Fruit fly (Drosophila melanogaster) whole organism, wandering third instar larva: ENCODE measurements around the gene CG17294.

Source experiments
- Abd-B ChIP-seq: fragments of >200 bp; optimal IDR thresholded peaks from 2 replicates; lab custom pipeline; 2017; ENCODE audit warnings: missing biosample characterization, missing genetic modification characterization
- CG32264 ChIP-seq: fragments of 200-800 bp; sonication (Bioruptor generic); optimal IDR thresholded peaks from 2 replicates; lab custom pipeline; 2016; ENCODE audit warnings: missing biosample characterization, missing genetic modification characterization
- CG9705 ChIP-seq: fragments of 200-800 bp; sonication (Bioruptor generic); optimal IDR thresholded peaks from 2 replicates; lab custom pipeline; 2018; ENCODE audit warnings: missing biosample characterization, mild to moderate bottlenecking, missing genetic modification characterization
- CrebA ChIP-seq: fragments of 200-800 bp; sonication (Bioruptor generic); optimal IDR thresholded peaks from 2 replicates; lab custom pipeline; 2016; ENCODE audit warnings: missing biosample characterization, mild to moderate bottlenecking, missing genetic modification characterization, borderline replicate concordance
- Dfd ChIP-seq: fragments of >200 bp; optimal IDR thresholded peaks from 2 replicates; lab custom pipeline; 2017; ENCODE audit warnings: missing biosample characterization, missing genetic modification characterization
- Dif ChIP-seq: fragments of 200-275, 200-300 bp; sonication (Bioruptor generic); optimal IDR thresholded peaks from 2 replicates; lab custom pipeline; 2018; ENCODE audit warnings: missing biosample characterization, missing genetic modification characterization; ENCODE audit not compliant: partially characterized antibody
- GATAd ChIP-seq: sonication (Bioruptor generic); optimal IDR thresholded peaks from 2 replicates; lab custom pipeline; 2016; ENCODE audit warnings: missing biosample characterization, missing genetic modification characterization
- HLH106 ChIP-seq: fragments of 200-800 bp; optimal IDR thresholded peaks from 3 replicates; lab custom pipeline; 2019; ENCODE audit warnings: missing biosample characterization, mild to moderate bottlenecking, missing genetic modification characterization, moderate library complexity
- Hnf4 ChIP-seq: fragments of 200-800 bp; sonication (Bioruptor generic); optimal IDR thresholded peaks from 2 replicates; lab custom pipeline; 2016; ENCODE audit warnings: missing biosample characterization, mild to moderate bottlenecking, missing genetic modification characterization
- Hr78 ChIP-seq: fragments of >200 bp; optimal IDR thresholded peaks from 2 replicates; lab custom pipeline; 2017; ENCODE audit warnings: missing biosample characterization, missing genetic modification characterization
- Hr83 ChIP-seq: fragments of 200-300 bp; sonication (Bioruptor generic); optimal IDR thresholded peaks from 2 replicates; lab custom pipeline; 2016; ENCODE audit warnings: missing biosample characterization, mild to moderate bottlenecking, missing genetic modification characterization, moderate library complexity; ENCODE audit not compliant: poor library complexity, severe bottlenecking
- Jra ChIP-seq: sonication (Bioruptor generic); optimal IDR thresholded peaks from 2 replicates; lab custom pipeline; 2016; ENCODE audit warnings: missing biosample characterization, missing genetic modification characterization
- Mio ChIP-seq: sonication (Bioruptor generic); optimal IDR thresholded peaks from 2 replicates; lab custom pipeline; 2016; ENCODE audit warnings: missing biosample characterization, missing genetic modification characterization
- Myc ChIP-seq: fragments of >200 bp; optimal IDR thresholded peaks from 2 replicates; lab custom pipeline; 2017
- N ChIP-seq: fragments of >200 bp; optimal IDR thresholded peaks from 2 replicates; lab custom pipeline; 2018; ENCODE audit warnings: missing biosample characterization, missing external identifiers, missing genetic modification characterization
- OdsH ChIP-seq: fragments of 200-800 bp; sonication (Bioruptor generic); optimal IDR thresholded peaks from 2 replicates; lab custom pipeline; 2016; ENCODE audit warnings: missing biosample characterization, mild to moderate bottlenecking, missing genetic modification characterization
- Rel ChIP-seq, 2 experiments: fragments of 200-800 bp; sonication (Bioruptor generic) in 1 of 2; optimal IDR thresholded peaks; 2 replicates in 1 of 2; 3 replicates in 1 of 2; lab custom pipeline; 2016 to 2019; ENCODE audit warnings: mild to moderate bottlenecking in 2 of 2, missing biosample characterization in 2 of 2, missing genetic modification characterization in 2 of 2, moderate library complexity in 1 of 2
- Sp1 ChIP-seq: fragments of 200-800 bp; sonication (Bioruptor generic); optimal IDR thresholded peaks from 3 replicates; lab custom pipeline; 2019; ENCODE audit warnings: missing biosample characterization, mild to moderate bottlenecking, missing genetic modification characterization, moderate library complexity
- Vsx2 ChIP-seq: fragments of 200-300, 225-300 bp; sonication (Bioruptor generic); optimal IDR thresholded peaks from 2 replicates; lab custom pipeline; 2018; ENCODE audit warnings: missing biosample characterization, missing genetic modification characterization; ENCODE audit not compliant: partially characterized antibody
- br ChIP-seq: fragments of 200-800 bp; sonication (Bioruptor generic); optimal IDR thresholded peaks from 2 replicates; lab custom pipeline; 2016; ENCODE audit warnings: missing biosample characterization, missing genetic modification characterization
- brk ChIP-seq: fragments of 200-800 bp; sonication (Bioruptor generic); optimal IDR thresholded peaks from 2 replicates; lab custom pipeline; 2016; ENCODE audit warnings: missing biosample characterization, mild to moderate bottlenecking, missing genetic modification characterization
- dl ChIP-seq, 2 experiments: fragments of 175-275, 200-275 bp in 1 of 2; fragments of 200-275 bp in 1 of 2; sonication (Bioruptor generic); optimal IDR thresholded peaks; lab custom pipeline; 2018; ENCODE audit warnings: mild to moderate bottlenecking in 2 of 2, missing biosample characterization in 2 of 2, missing genetic modification characterization in 2 of 2, moderate library complexity in 2 of 2; ENCODE audit not compliant: partially characterized antibody in 2 of 2, insufficient read depth in 1 of 2
- dmrt93B ChIP-seq: fragments of 200-800 bp; sonication (Bioruptor generic); optimal IDR thresholded peaks from 2 replicates; lab custom pipeline; 2018; ENCODE audit warnings: missing biosample characterization, mild to moderate bottlenecking, missing genetic modification characterization
- dsf ChIP-seq: sonication (Bioruptor generic); optimal IDR thresholded peaks from 2 replicates; lab custom pipeline; 2016; ENCODE audit warnings: missing biosample characterization, missing genetic modification characterization, borderline replicate concordance
- ey ChIP-seq: fragments of 200-800 bp; sonication (Bioruptor generic); optimal IDR thresholded peaks from 2 replicates; lab custom pipeline; 2016; ENCODE audit warnings: missing biosample characterization, missing genetic modification characterization
- foxo ChIP-seq, 2 experiments: fragments of 200-800 bp; sonication (Bioruptor generic); optimal IDR thresholded peaks; 2 replicates in 1 of 2; 3 replicates in 1 of 2; lab custom pipeline; 2016 to 2017; ENCODE audit warnings: missing biosample characterization in 2 of 2, missing genetic modification characterization in 2 of 2
- fru ChIP-seq: fragments of 200-800 bp; sonication (Bioruptor generic); optimal IDR thresholded peaks from 3 replicates; lab custom pipeline; 2016; ENCODE audit warnings: missing biosample characterization, mild to moderate bottlenecking, missing genetic modification characterization
- h ChIP-seq: fragments of 200-800 bp; sonication (Bioruptor generic); optimal IDR thresholded peaks from 3 replicates; lab custom pipeline; 2016; ENCODE audit warnings: missing biosample characterization, mild to moderate bottlenecking, missing genetic modification characterization
- jim ChIP-seq: fragments of 175-275, 200-325 bp; sonication (Bioruptor generic); optimal IDR thresholded peaks from 2 replicates; lab custom pipeline; 2016; ENCODE audit warnings: missing biosample characterization, mild to moderate bottlenecking, missing genetic modification characterization
- lola ChIP-seq: fragments of >200 bp; optimal IDR thresholded peaks from 2 replicates; lab custom pipeline; 2017; ENCODE audit warnings: missing biosample characterization, missing genetic modification characterization
- pan ChIP-seq: fragments of >200 bp; optimal IDR thresholded peaks from 2 replicates; lab custom pipeline; 2017
- psq ChIP-seq: fragments of 200-800 bp; sonication (Bioruptor generic); optimal IDR thresholded peaks from 3 replicates; lab custom pipeline; 2017; ENCODE audit warnings: missing biosample characterization, mild to moderate bottlenecking, missing genetic modification characterization, moderate library complexity
- rgr ChIP-seq: fragments of 200-800 bp; sonication (Bioruptor generic); optimal IDR thresholded peaks from 3 replicates; lab custom pipeline; 2016; ENCODE audit warnings: missing biosample characterization, mild to moderate bottlenecking, missing genetic modification characterization
- sage ChIP-seq: fragments of 200-800 bp; sonication (Bioruptor generic); optimal IDR thresholded peaks from 2 replicates; lab custom pipeline; 2016; ENCODE audit warnings: missing biosample characterization, mild to moderate bottlenecking, missing genetic modification characterization
- sv ChIP-seq: fragments of 200-800 bp; sonication (Bioruptor generic); optimal IDR thresholded peaks from 3 replicates; lab custom pipeline; 2016; ENCODE audit warnings: missing biosample characterization, missing genetic modification characterization
- tai ChIP-seq: sonication (Bioruptor generic); optimal IDR thresholded peaks from 2 replicates; lab custom pipeline; 2016; ENCODE audit warnings: missing biosample characterization, missing genetic modification characterization
- usp ChIP-seq: fragments of >200 bp; optimal IDR thresholded peaks from 2 replicates; lab custom pipeline; 2017; ENCODE audit warnings: missing biosample characterization, missing genetic modification characterization
- woc ChIP-seq: sonication (Bioruptor generic); optimal IDR thresholded peaks from 2 replicates; lab custom pipeline; 2016; ENCODE audit warnings: missing biosample characterization, mild to moderate bottlenecking, missing genetic modification characterization

Gene CG17294

DNA sequence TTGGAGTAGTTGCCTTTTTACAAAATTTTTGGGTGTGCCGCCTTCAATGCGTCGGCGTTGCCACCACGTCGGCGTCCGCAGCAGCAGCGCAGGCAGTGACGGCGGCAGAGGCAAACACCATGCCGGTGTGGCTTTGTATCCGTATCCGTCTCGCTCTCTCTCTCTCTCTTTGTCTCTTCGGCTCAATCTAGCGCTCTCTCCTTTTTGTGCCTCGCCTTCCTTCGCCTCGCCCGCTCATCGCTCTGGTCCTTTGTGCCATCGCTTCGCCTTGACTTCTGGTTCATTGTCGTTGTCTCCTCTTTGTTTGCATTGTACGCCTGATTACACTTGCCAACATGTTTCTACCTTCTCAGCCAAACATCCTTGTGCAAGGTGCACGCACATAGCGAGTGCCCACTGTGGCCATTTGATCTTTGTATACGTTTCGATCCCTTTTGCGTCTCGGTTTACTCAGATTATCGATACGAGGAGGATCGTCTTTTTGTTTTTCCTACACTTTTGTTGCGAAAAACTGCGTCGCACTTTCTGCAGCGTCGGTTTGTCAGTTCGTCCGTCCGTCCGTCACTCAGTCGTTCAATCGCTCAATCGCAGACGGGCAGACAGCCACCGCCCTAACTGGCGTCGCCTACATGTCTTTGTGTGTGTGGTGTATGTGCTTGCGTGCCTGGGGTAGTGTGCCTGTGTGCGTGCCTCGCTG lies 39.7 kb downstream of the CG17294 start:
- TF ChIP-seq Hnf4 (GFP tag; lab: Kevin White, UChicago), result peak; percentile 79
- no peak for TF ChIP-seq CrebA (GFP tag; lab: Kevin White, UChicago)
- TF ChIP-seq ey (GFP tag; lab: Kevin White, UChicago), result peak; percentile 81
- no peak for TF ChIP-seq lola (GFP tag; lab: Kevin White, UChicago)
- no peak for TF ChIP-seq Myc (lab: Kevin White, UChicago)
- TF ChIP-seq br (GFP tag; lab: Kevin White, UChicago), result peak; percentile 73
- TF ChIP-seq Dfd (GFP tag; lab: Kevin White, UChicago), result no peak
- peak; percentile 35 for TF ChIP-seq dmrt93B (GFP tag; lab: Kevin White, UChicago)
- TF ChIP-seq tai (GFP tag; lab: Kevin White, UChicago), result no peak
- TF ChIP-seq Dif (GFP tag; lab: Kevin White, UChicago), result peak; percentile 77
- no peak for TF ChIP-seq jim (GFP tag; lab: Kevin White, UChicago)
- no peak for TF ChIP-seq Mio (GFP tag; lab: Kevin White, UChicago)
- peak; percentile 64 for TF ChIP-seq woc (GFP tag; lab: Kevin White, UChicago)
- peak; percentile 48 for TF ChIP-seq sage (GFP tag; lab: Kevin White, UChicago)
- TF ChIP-seq Rel (GFP tag; optimal IDR thresholded peaks at IDR 0.05; lab: Kevin White, UChicago), result no peak
- TF ChIP-seq Rel (tag; optimal IDR thresholded peaks at IDR 0.05; lab: Kevin White, UChicago), result peak; percentile 52
- TF ChIP-seq Jra (GFP tag; lab: Kevin White, UChicago), result peak; percentile 60
- TF ChIP-seq pan (lab: Kevin White, UChicago), result no peak
- peak; percentile 49 for TF ChIP-seq OdsH (GFP tag; lab: Kevin White, UChicago)
- no peak for TF ChIP-seq usp (GFP tag; lab: Kevin White, UChicago)
- TF ChIP-seq psq, result peak; percentile 100
- peak; percentile 84 for TF ChIP-seq fru (GFP tag; lab: Kevin White, UChicago)
- TF ChIP-seq N (GFP tag; lab: Kevin White, UChicago), result no peak
- TF ChIP-seq Hr83 (GFP tag; lab: Kevin White, UChicago), result no peak
- TF ChIP-seq dsf (GFP tag; lab: Kevin White, UChicago), result no peak
- peak; percentile 71 for TF ChIP-seq rgr (GFP tag; lab: Kevin White, UChicago)
- no peak for TF ChIP-seq GATAd (GFP tag; lab: Kevin White, UChicago)
- TF ChIP-seq CG9705 (GFP tag; lab: Kevin White, UChicago), result peak; percentile 36
- TF ChIP-seq sv (GFP tag; lab: Kevin White, UChicago), result no peak
- no peak for TF ChIP-seq Abd-B (GFP tag; lab: Kevin White, UChicago)
- peak in 1 of 2 experiments; percentile 84 for TF ChIP-seq foxo (GFP tag; optimal IDR thresholded peaks at IDR 0.05; lab: Kevin White, UChicago)
- peak; percentile 83 to 87 for TF ChIP-seq dl (GFP tag; optimal IDR thresholded peaks at IDR 0.05; lab: Kevin White, UChicago; ENCODE audit: insufficient read depth in 1 of 2, partially characterized antibody in 2 of 2)
- peak; percentile 67 for TF ChIP-seq Sp1 (GFP tag; lab: Kevin White, UChicago)
- peak; percentile 81 for TF ChIP-seq h (GFP tag; lab: Kevin White, UChicago)
- TF ChIP-seq HLH106, result peak; percentile 59
- TF ChIP-seq Hr78 (GFP tag; lab: Kevin White, UChicago), result no peak
- peak; percentile 1 for TF ChIP-seq CG32264
- TF ChIP-seq brk (GFP tag; lab: Kevin White, UChicago), result peak; percentile 37
- peak; percentile 14 for TF ChIP-seq Vsx2 (GFP tag; lab: Kevin White, UChicago)

DNA sequence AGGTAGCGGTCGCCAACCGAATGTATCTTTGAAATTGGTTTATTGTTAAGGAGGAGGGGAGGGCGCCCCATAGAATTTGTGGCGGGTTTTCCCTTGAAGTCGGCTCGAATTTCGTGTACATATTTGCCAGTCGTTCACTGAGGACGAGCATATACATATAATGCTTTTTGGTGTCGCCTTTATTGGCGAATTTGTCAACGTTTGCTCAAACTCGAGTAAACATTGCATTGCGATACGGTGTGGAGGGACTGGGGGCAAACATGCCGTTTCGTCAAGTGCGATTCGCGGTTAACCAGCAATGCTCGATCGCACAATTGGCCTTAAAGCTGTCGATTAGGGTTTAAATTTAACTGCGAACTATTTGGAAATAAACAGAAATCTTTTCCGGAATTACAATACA lies 40.7 kb downstream of the CG17294 start:
- TF ChIP-seq Hr83 (GFP tag; lab: Kevin White, UChicago) (peak; percentile 11), pan (lab: Kevin White, UChicago) (no peak), Abd-B (GFP tag; lab: Kevin White, UChicago) (no peak), Mio (GFP tag; lab: Kevin White, UChicago) (no peak), usp (GFP tag; lab: Kevin White, UChicago) (no peak), Myc (lab: Kevin White, UChicago) (no peak), woc (GFP tag; lab: Kevin White, UChicago) (no peak), HLH106 (peak; percentile 5), ey (GFP tag; lab: Kevin White, UChicago) (no peak), Rel (GFP tag; optimal IDR thresholded peaks at IDR 0.05; lab: Kevin White, UChicago) (no peak), Rel (tag; optimal IDR thresholded peaks at IDR 0.05; lab: Kevin White, UChicago) (peak; percentile 48), CG32264 (no peak), Hnf4 (GFP tag; lab: Kevin White, UChicago) (peak; percentile 6), Jra (GFP tag; lab: Kevin White, UChicago) (no peak), dmrt93B (GFP tag; lab: Kevin White, UChicago) (no peak), rgr (GFP tag; lab: Kevin White, UChicago) (peak; percentile 26), N (GFP tag; lab: Kevin White, UChicago) (no peak), CrebA (GFP tag; lab: Kevin White, UChicago) (no peak), Vsx2 (GFP tag; lab: Kevin White, UChicago) (no peak), br (GFP tag; lab: Kevin White, UChicago) (no peak), sv (GFP tag; lab: Kevin White, UChicago) (no peak), tai (GFP tag; lab: Kevin White, UChicago) (no peak), lola (GFP tag; lab: Kevin White, UChicago) (no peak), Sp1 (GFP tag; lab: Kevin White, UChicago) (peak; percentile 21), CG9705 (GFP tag; lab: Kevin White, UChicago) (no peak), jim (GFP tag; lab: Kevin White, UChicago) (no peak), sage (GFP tag; lab: Kevin White, UChicago) (no peak), GATAd (GFP tag; lab: Kevin White, UChicago) (no peak), fru (GFP tag; lab: Kevin White, UChicago) (no peak), h (GFP tag; lab: Kevin White, UChicago) (peak; percentile 12), foxo (GFP tag; optimal IDR thresholded peaks at IDR 0.05; lab: Kevin White, UChicago) (peak in 1 of 2 experiments; percentile 5), psq (no peak), brk (GFP tag; lab: Kevin White, UChicago) (no peak), dl (GFP tag; optimal IDR thresholded peaks at IDR 0.05; lab: Kevin White, UChicago; ENCODE audit: insufficient read depth in 1 of 2, partially characterized antibody in 2 of 2) (no peak), OdsH (GFP tag; lab: Kevin White, UChicago) (peak; percentile 41), Dif (GFP tag; lab: Kevin White, UChicago) (no peak), Hr78 (GFP tag; lab: Kevin White, UChicago) (no peak), Dfd (GFP tag; lab: Kevin White, UChicago) (no peak), dsf (GFP tag; lab: Kevin White, UChicago) (no peak)
- TF ChIP-seq, all 38 proteins: peak for 9
